Worm (Caenorhabditis elegans): ENCODE data around the gene M05D6.2.
A peak's percentile ranks its signal among the peaks of the same experiment; 100 is the strongest.

DNA sequence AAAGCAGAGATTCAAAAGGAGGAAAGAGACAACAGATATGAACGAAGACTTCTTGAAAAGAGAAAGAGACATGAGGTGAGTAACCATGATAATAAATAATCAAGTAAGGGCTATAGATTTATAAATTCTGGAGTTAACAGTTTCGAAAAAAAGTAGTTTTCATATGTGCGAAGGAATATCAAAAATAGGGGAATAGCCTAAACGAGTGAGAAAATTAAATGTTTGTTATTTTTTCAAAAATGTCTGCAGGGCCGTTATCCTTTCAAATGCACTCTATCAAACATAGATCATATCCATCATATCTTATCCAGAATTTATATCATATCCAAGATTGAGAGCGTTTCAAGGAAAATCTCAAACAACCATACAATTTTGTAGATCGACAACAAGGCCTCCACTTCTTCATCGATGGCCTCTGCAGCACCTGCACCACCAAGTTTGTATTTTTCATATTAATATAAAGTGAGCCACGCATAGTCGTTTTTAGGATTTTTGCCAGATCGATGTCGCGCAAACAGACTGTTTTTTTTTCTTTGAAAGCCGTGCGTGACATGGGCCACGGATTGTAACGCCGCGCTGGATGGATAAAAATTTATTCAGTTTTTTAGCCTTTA lies 47.0 kb upstream of the M05D6.2 start:
- TF ChIP-seq mdl-1 (tag; optimal IDR thresholded peaks at IDR 0.05) (no peak), ama-1 (optimal IDR thresholded peaks at IDR 0.05) (no peak), skn-1 (tag; optimal IDR thresholded peaks at IDR 0.05) (no peak), nhr-76 (tag; optimal IDR thresholded peaks at IDR 0.05) (no peak), ztf-4 (tag; optimal IDR thresholded peaks at IDR 0.05) (peak; percentile 43), lin-39 (tag; optimal IDR thresholded peaks at IDR 0.05) (no peak), egl-27 (tag; optimal IDR thresholded peaks at IDR 0.05) (no peak)
